Fruit fly (Drosophila melanogaster): Measurements from ENCODE around the gene Lip4.

DNA sequence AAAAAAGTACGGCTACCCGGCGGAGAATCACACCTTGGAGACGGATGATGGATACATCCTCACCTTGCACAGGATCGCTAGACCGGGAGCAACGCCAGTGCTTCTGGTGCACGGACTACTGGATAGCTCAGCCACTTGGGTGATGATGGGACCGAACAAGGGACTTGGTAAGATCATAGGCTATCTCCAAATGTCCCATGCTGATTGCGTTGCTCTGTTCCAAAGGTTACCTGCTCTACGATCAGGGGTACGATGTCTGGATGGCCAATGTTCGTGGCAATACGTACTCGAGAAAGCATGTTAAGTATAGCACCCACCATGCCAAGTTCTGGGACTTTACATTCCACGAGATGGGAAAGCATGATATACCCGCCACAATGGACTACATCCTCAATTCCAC lies 2.7 kb downstream of the Lip4 start:
- no peak for TF ChIP-seq Ets21C (GFP tag; optimal IDR thresholded peaks at IDR 0.05)
- TF ChIP-seq Sox102F (GFP tag; optimal IDR thresholded peaks at IDR 0.05): no peak
- no peak for TF ChIP-seq CG31627 (GFP tag; optimal IDR thresholded peaks at IDR 0.05)
- TF ChIP-seq Smox (GFP tag; optimal IDR thresholded peaks at IDR 0.05): no peak
- TF ChIP-seq CG6854 (GFP tag; optimal IDR thresholded peaks at IDR 0.05): no peak
- no peak for TF ChIP-seq CG6792 (GFP tag; optimal IDR thresholded peaks at IDR 0.05)
- TF ChIP-seq CG1621 (tag; optimal IDR thresholded peaks at IDR 0.05): no peak
- TF ChIP-seq vri (GFP tag; optimal IDR thresholded peaks at IDR 0.05): no peak
- no peak for TF ChIP-seq fkh (GFP tag; optimal IDR thresholded peaks at IDR 0.05)
- TF ChIP-seq CG4318 (GFP tag; optimal IDR thresholded peaks at IDR 0.05): no peak
- no peak for TF ChIP-seq CG32006 (GFP tag; optimal IDR thresholded peaks at IDR 0.05)
- TF ChIP-seq Gug (GFP tag; IDR thresholded peaks at IDR 0.05): no peak
